Fruit fly (Drosophila melanogaster): Measurements from ENCODE around the gene CG8004.

The CG8004 gene

DNA sequence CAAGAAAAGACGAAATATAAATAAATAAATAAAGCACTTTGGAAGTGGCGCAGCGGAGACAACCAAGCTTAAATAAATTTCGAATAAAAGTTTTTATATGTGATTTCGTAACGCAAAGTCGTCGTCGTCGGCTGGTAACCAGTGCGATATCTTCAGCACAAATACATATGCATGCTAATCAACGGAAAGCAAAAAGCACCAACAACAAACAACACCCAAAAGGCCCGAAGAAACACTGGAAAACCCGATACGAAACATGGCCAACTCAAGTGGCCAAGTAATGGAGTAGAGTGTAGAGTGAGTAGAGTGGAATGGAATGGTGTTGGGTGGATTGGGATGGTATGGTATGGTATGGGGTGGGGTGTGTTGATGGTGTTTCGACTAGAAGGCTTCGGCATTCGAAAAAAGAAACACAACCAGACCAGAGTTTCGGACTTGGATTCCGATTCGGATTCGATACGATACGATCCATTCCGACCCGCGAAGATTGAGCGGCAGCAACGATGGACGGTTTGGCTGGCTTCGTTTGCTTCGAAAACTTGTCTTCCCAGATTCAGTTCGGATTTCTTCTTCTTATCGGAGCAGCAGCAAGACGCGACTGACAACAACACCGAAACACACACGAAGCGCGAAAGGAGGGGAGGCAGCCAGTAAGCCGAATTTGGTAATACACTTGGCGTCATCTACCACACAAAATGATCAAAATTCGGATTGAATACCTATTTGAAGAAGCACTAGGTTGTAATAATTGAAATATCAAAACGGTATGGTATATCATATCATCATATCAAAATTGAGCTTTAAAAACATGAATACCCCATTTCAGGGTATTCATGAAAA, 25.5 kb downstream of the CG8004 start (continued):
- TF ChIP-seq Hr38 (GFP tag; optimal IDR thresholded peaks at IDR 0.05) (peak; percentile 68), topi (GFP tag; optimal IDR thresholded peaks at IDR 0.05) (peak; percentile 99), spab (GFP tag; optimal IDR thresholded peaks at IDR 0.05) (peak; percentile 95), salr (GFP tag; optimal IDR thresholded peaks at IDR 0.05) (peak; percentile 96 to 97), CG6792 (GFP tag; optimal IDR thresholded peaks at IDR 0.05) (peak; percentile 99), Lpt (GFP tag; optimal IDR thresholded peaks at IDR 0.05) (peak; percentile 96), acj6 (GFP tag; optimal IDR thresholded peaks at IDR 0.05) (peak; percentile 99), CG11294 (GFP tag; IDR thresholded peaks at IDR 0.05) (peak; percentile 93), CG16779 (tag; optimal IDR thresholded peaks at IDR 0.05) (peak; percentile 96), Met (GFP tag; optimal IDR thresholded peaks at IDR 0.05) (peak; percentile 99), Sox15 (GFP tag; optimal IDR thresholded peaks at IDR 0.05) (peak; percentile 98), Gug (GFP tag; IDR thresholded peaks at IDR 0.05) (peak; percentile 93), CG6808 (GFP tag; optimal IDR thresholded peaks at IDR 0.05) (peak; percentile 98), fd85E (GFP tag; optimal IDR thresholded peaks at IDR 0.05) (peak; percentile 92), CG1621 (tag; optimal IDR thresholded peaks at IDR 0.05) (peak; percentile 98), CG3919 (GFP tag; optimal IDR thresholded peaks at IDR 0.05) (peak; percentile 99), CG3032 (tag; optimal IDR thresholded peaks at IDR 0.05) (peak; percentile 97), eg (GFP tag; IDR thresholded peaks at IDR 0.05) (peak; percentile 97), achi (GFP tag; optimal IDR thresholded peaks at IDR 0.05) (peak; percentile 98), Hr39 (GFP tag; optimal IDR thresholded peaks at IDR 0.05) (peak; percentile 99), CG10669 (GFP tag; optimal IDR thresholded peaks at IDR 0.05) (peak; percentile 97), pdm3 (GFP tag; optimal IDR thresholded peaks at IDR 0.05) (peak; percentile 99), CG7368 (GFP tag; optimal IDR thresholded peaks at IDR 0.05) (peak; percentile 96), Eip75B (GFP tag; optimal IDR thresholded peaks at IDR 0.05) (peak; percentile 97), CG6163 (GFP tag; IDR thresholded peaks at IDR 0.05) (peak; percentile 98), CG15336 (GFP tag; IDR thresholded peaks at IDR 0.05) (peak; percentile 98), net (GFP tag; optimal IDR thresholded peaks at IDR 0.05) (peak; percentile 98), cyc (GFP tag; optimal IDR thresholded peaks at IDR 0.05) (peak; percentile 99), CG10631 (GFP tag; optimal IDR thresholded peaks at IDR 0.05) (peak; percentile 98)

- no peak for TF ChIP-seq ss (GFP tag; optimal IDR thresholded peaks at IDR 0.05)
- peak; percentile 80 for TF ChIP-seq Eip93F (GFP tag; optimal IDR thresholded peaks at IDR 0.05)
- no peak for TF ChIP-seq CG8119 (GFP tag; IDR thresholded peaks at IDR 0.05)
- TF ChIP-seq vri (GFP tag; optimal IDR thresholded peaks at IDR 0.05): peak; percentile 98
- TF ChIP-seq Ets21C (GFP tag; optimal IDR thresholded peaks at IDR 0.05): no peak
- no peak for TF ChIP-seq CG34406 (GFP tag; optimal IDR thresholded peaks at IDR 0.05)
- no peak for TF ChIP-seq esn (GFP tag; optimal IDR thresholded peaks at IDR 0.05)
- peak; percentile 36 for TF ChIP-seq Eip78C (GFP tag)
Measured at dm6 chr3L:19901486-19902255, 26.6 kb downstream of the CG8004 start.
